Fruit fly (Drosophila melanogaster): ENCODE results near the gene CG5953.

The CG5953 gene

DNA sequence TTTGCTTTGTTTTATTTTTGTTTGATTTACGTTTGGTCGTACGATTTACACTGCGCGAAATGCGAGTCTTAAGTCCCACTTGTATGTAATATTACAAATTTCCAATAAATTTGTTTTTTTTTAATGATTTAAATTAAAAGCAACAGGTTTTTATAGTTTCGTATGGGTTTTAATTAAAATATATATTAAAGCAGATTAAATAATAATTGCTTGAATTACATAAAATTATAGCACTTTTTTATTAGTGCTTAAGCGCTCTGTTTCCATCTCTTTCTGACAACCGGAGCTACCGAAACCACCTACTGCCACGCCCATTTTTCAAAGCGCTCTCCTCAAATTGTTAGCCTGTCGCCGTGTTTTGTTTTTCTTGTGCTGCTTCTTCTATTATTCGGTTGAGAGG is 9.1 kb upstream of the CG5953 start (continued):
- no peak for TF ChIP-seq CG3407 (GFP tag; optimal IDR thresholded peaks at IDR 0.05)
- no peak for TF ChIP-seq BtbVII (GFP tag; optimal IDR thresholded peaks at IDR 0.05)
- no peak for TF ChIP-seq Spps (tag; optimal IDR thresholded peaks at IDR 0.05)
- TF ChIP-seq CG7963 (GFP tag; IDR thresholded peaks at IDR 0.05; ENCODE audit: partially characterized antibody) = no peak
- TF ChIP-seq Dad (GFP tag; optimal IDR thresholded peaks at IDR 0.05) = no peak
- TF ChIP-seq CG3995 (GFP tag; optimal IDR thresholded peaks at IDR 0.05) = no peak
- 0 out of 3 replicates have a peak, but pooled peaks have one; percentile 13 for TF ChIP-seq ci (GFP tag; IDR thresholded peaks at IDR 0.05)
- peak; percentile 25 for TF ChIP-seq zf30C (GFP tag; optimal IDR thresholded peaks at IDR 0.05)
- no peak for TF ChIP-seq Six4 (GFP tag; optimal IDR thresholded peaks at IDR 0.05)
- TF ChIP-seq abd-A (tag; optimal IDR thresholded peaks at IDR 0.05) = no peak
- peak; percentile 16 for TF ChIP-seq CG15269 (tag; optimal IDR thresholded peaks at IDR 0.05)
- TF ChIP-seq MBD-R2 (GFP tag; IDR thresholded peaks at IDR 0.05) = no peak; the same call in 1 of the 2 replicates
- no peak for TF ChIP-seq chif (GFP tag; optimal IDR thresholded peaks at IDR 0.05)
- no peak for TF ChIP-seq NC2α (GFP tag; optimal IDR thresholded peaks at IDR 0.05)
- peak; percentile 37; the same call in 1 of the 3 replicates for TF ChIP-seq H15 (GFP tag; IDR thresholded peaks at IDR 0.05)
- TF ChIP-seq CG8944 (GFP tag; optimal IDR thresholded peaks at IDR 0.05) = no peak
- no peak for TF ChIP-seq CG10959 (GFP tag; IDR thresholded peaks at IDR 0.05)
- TF ChIP-seq Mrtf (GFP tag; IDR thresholded peaks at IDR 0.05) = peak; percentile 32; the same call in 1 of the 3 replicates
- TF ChIP-seq sna (GFP tag; IDR thresholded peaks at IDR 0.05; ENCODE audit: partially characterized antibody) = no peak
- TF ChIP-seq pho (GFP tag; optimal IDR thresholded peaks at IDR 0.05) = no peak
- no peak for TF ChIP-seq mld (GFP tag; IDR thresholded peaks at IDR 0.05; ENCODE audit: partially characterized antibody)
- no peak for TF ChIP-seq eyg (GFP tag; optimal IDR thresholded peaks at IDR 0.05)
- no peak for TF ChIP-seq ac (GFP tag; optimal IDR thresholded peaks at IDR 0.05)
- TF ChIP-seq caup (GFP tag; optimal IDR thresholded peaks at IDR 0.05; ENCODE audit: severe bottlenecking) = peak; percentile 12
- no peak for TF ChIP-seq wek (GFP tag; optimal IDR thresholded peaks at IDR 0.05)
- no peak for TF ChIP-seq amos (GFP tag; IDR thresholded peaks at IDR 0.05; ENCODE audit: partially characterized antibody)
- TF ChIP-seq E2f2 (GFP tag; IDR thresholded peaks at IDR 0.05) = peak; percentile 16; the same call in 1 of the 2 replicates
- TF ChIP-seq CG4617 (GFP tag; optimal IDR thresholded peaks at IDR 0.05; ENCODE audit: borderline replicate concordance) = no peak
- no peak for TF ChIP-seq hth (optimal IDR thresholded peaks at IDR 0.05)
- TF ChIP-seq HLH54F (GFP tag; optimal IDR thresholded peaks at IDR 0.05) = no peak
- TF ChIP-seq pum (GFP tag; optimal IDR thresholded peaks at IDR 0.05) = no peak
- peak; percentile 11 for TF ChIP-seq CG12299 (tag; optimal IDR thresholded peaks at IDR 0.05)
- TF ChIP-seq CG16863 (GFP tag; optimal IDR thresholded peaks at IDR 0.05) = no peak
- TF ChIP-seq ERR (GFP tag; optimal IDR thresholded peaks at IDR 0.05) = no peak
- TF ChIP-seq sob (GFP tag; IDR thresholded peaks at IDR 0.05) = 0 out of 2 replicates have a peak, but pooled peaks have one; percentile 15
- TF ChIP-seq Optix (GFP tag; IDR thresholded peaks at IDR 0.05) = no peak
- no peak for TF ChIP-seq CG2199 (GFP tag; IDR thresholded peaks at IDR 0.05)
- no peak for TF ChIP-seq CG31365 (tag; optimal IDR thresholded peaks at IDR 0.05)
- no peak for TF ChIP-seq CG42726 (GFP tag; IDR thresholded peaks at IDR 0.05; ENCODE audit: partially characterized antibody)
- no peak for TF ChIP-seq CG1647 (GFP tag; optimal IDR thresholded peaks at IDR 0.05)
- TF ChIP-seq croc (GFP tag; conservative IDR thresholded peaks at IDR 0.05) = no peak
- peak; percentile 27 for TF ChIP-seq Med (GFP tag)
- no peak for TF ChIP-seq gcm (GFP tag; optimal IDR thresholded peaks at IDR 0.05)
- TF ChIP-seq CG6791 (GFP tag; IDR thresholded peaks at IDR 0.05; ENCODE audit: partially characterized antibody) = no peak
- no peak for TF ChIP-seq prd (optimal IDR thresholded peaks at IDR 0.05)
- no peak for TF ChIP-seq prd (GFP tag; IDR thresholded peaks at IDR 0.05)
- no peak for TF ChIP-seq ems (GFP tag; optimal IDR thresholded peaks at IDR 0.05)
- TF ChIP-seq klu (GFP tag; IDR thresholded peaks at IDR 0.05) = no peak
- no peak for TF ChIP-seq ro (GFP tag; IDR thresholded peaks at IDR 0.05)
- TF ChIP-seq NfI (GFP tag; optimal IDR thresholded peaks at IDR 0.05) = no peak
- TF ChIP-seq otp (GFP tag; IDR thresholded peaks at IDR 0.05) = no peak
- peak; percentile 10 for TF ChIP-seq CG15514 (GFP tag; optimal IDR thresholded peaks at IDR 0.05)
